Worm (Caenorhabditis elegans) whole organism, L3 larva: ENCODE data around the gene wdr-5.3.

Source experiments
- ZK546.5 ChIP-seq: sonication (generic microtip); optimal IDR thresholded peaks from 2 replicates; lab custom pipeline; 2017; ENCODE audit warnings: missing biosample characterization, missing genetic modification characterization
- ama-1 ChIP-seq: fragments of 150-350 bp; optimal IDR thresholded peaks from 2 replicates; lab custom pipeline; 2018
- egl-27 ChIP-seq: sonication (generic microtip); optimal IDR thresholded peaks from 4 replicates; lab custom pipeline; 2017; ENCODE audit warnings: missing biosample characterization, missing genetic modification reagents, missing genetic modification characterization
- elt-3 ChIP-seq, 3 experiments: fragments of 150-350 bp in 1 of 3; sonication (generic microtip) in 2 of 3; optimal IDR thresholded peaks; 2 replicates in 2 of 3; 4 replicates in 1 of 3; lab custom pipeline; 2014 to 2017; ENCODE audit warnings: missing biosample characterization in 3 of 3, missing genetic modification characterization in 3 of 3
- fkh-10 ChIP-seq: sonication (generic microtip); optimal IDR thresholded peaks from 2 replicates; lab custom pipeline; 2017; ENCODE audit warnings: missing biosample characterization, missing genetic modification reagents, missing genetic modification characterization
- lin-15B ChIP-seq: fragments of 150-350 bp; optimal IDR thresholded peaks from 2 replicates; lab custom pipeline; 2014; ENCODE audit warnings: missing biosample characterization, missing genetic modification characterization
- mdl-1 ChIP-seq: fragments of 150-350 bp; optimal IDR thresholded peaks from 2 replicates; lab custom pipeline; 2014; ENCODE audit warnings: missing biosample characterization, missing genetic modification characterization
- nhr-12 ChIP-seq: fragments of 150-350 bp; optimal IDR thresholded peaks from 2 replicates; lab custom pipeline; 2014; ENCODE audit warnings: missing biosample characterization, missing genetic modification characterization
- nhr-76 ChIP-seq: fragments of 150-350 bp; sonication (generic microtip); optimal IDR thresholded peaks from 5 replicates; lab custom pipeline; 2014; ENCODE audit warnings: missing biosample characterization, missing genetic modification characterization
- pha-4 ChIP-seq: fragments of 150-350 bp; optimal IDR thresholded peaks from 2 replicates; lab custom pipeline; 2014; ENCODE audit warnings: missing biosample characterization, missing genetic modification reagents, missing genetic modification characterization
- pqm-1 ChIP-seq: fragments of 150-350 bp; optimal IDR thresholded peaks from 2 replicates; lab custom pipeline; 2017; ENCODE audit warnings: missing biosample characterization, missing genetic modification characterization, inconsistent platforms
- skn-1 ChIP-seq: fragments of 150-350 bp; optimal IDR thresholded peaks from 2 replicates; lab custom pipeline; 2014; ENCODE audit warnings: missing biosample characterization, missing genetic modification characterization
- zag-1 ChIP-seq: fragments of 150-350 bp; optimal IDR thresholded peaks from 2 replicates; lab custom pipeline; 2014; ENCODE audit warnings: missing biosample characterization, missing genetic modification characterization
- ztf-11 ChIP-seq: fragments of 150-350 bp; optimal IDR thresholded peaks from 2 replicates; lab custom pipeline; 2014; ENCODE audit warnings: missing biosample characterization, missing genetic modification characterization

DNA sequence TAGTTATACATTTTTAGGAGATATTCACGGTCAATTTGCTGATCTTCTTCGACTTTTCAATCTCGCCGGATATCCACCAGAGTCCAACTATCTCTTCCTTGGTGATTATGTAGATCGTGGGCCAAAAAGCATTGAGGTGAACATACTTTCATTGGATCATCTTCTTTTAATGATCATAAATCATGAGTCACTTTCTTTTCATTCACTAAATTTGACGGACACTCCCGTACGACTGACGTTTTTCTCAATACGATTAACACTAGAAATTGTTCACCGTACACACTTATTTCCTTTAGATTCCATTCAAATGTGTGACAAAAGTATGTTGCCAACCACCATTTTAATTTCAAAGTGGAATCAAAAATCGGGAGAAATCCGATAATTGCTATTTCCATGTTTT is 34.0 kb upstream of the wdr-5.3 start:
- TF ChIP-seq mdl-1 (tag; lab: Kevin White, UChicago) (no peak), nhr-12 (tag; lab: Kevin White, UChicago) (no peak), pqm-1 (no peak), elt-3 (tag; optimal IDR thresholded peaks at IDR 0.05; lab: Kevin White, UChicago) (no peak), fkh-10 (GFP tag; lab: Kevin White, UChicago) (no peak), egl-27 (no peak), lin-15B (no peak), ZK546.5 (no peak), nhr-76 (tag; lab: Kevin White, UChicago) (no peak), ama-1 (lab: Kevin White, UChicago) (no peak), zag-1 (no peak), pha-4 (tag; lab: Kevin White, UChicago) (no peak), skn-1 (tag; lab: Kevin White, UChicago) (no peak), ztf-11 (no peak)
